Fruit fly (Drosophila melanogaster) whole organism, embryonic: ENCODE data around the gene ppk30.

Experiments used
- B-H1 ChIP-seq: fragments of 200-800 bp; sonication (Bioruptor generic); IDR thresholded peaks from 3 replicates; pipeline ENCODE4 v1.3.6; 2022; ENCODE audit warnings: missing biosample characterization, missing genetic modification characterization
- BEAF-32 ChIP-seq: fragments of 200-800 bp; sonication (Bioruptor generic); optimal IDR thresholded peaks from 3 replicates; lab custom pipeline; 2017; ENCODE audit warnings: missing biosample characterization, missing genetic modification characterization, mild to moderate bottlenecking, moderate library complexity, missing genetic modification reagents
- Bteb2 ChIP-seq: fragments of 200-800 bp; sonication (Bioruptor generic); optimal IDR thresholded peaks from 2 replicates; lab custom pipeline; 2016; ENCODE audit warnings: missing biosample characterization, missing genetic modification characterization
- CG10431 ChIP-seq: fragments of 200-800 bp; sonication (Bioruptor generic); optimal IDR thresholded peaks from 3 replicates; lab custom pipeline; 2018; ENCODE audit warnings: missing biosample characterization, mild to moderate bottlenecking, missing genetic modification characterization
- CG10462 ChIP-seq: fragments of 200-800 bp; sonication (Bioruptor generic); optimal IDR thresholded peaks from 2 replicates; lab custom pipeline; 2016; ENCODE audit warnings: missing biosample characterization, missing genetic modification characterization
- CG11093 ChIP-seq: fragments of 200-800 bp; sonication (Bioruptor generic); IDR thresholded peaks from 3 replicates; pipeline ENCODE4 v1.3.6; 2022; ENCODE audit warnings: missing biosample characterization, missing genetic modification characterization
- CG12104 ChIP-seq: fragments of 200-800 bp; sonication (Bioruptor generic); optimal IDR thresholded peaks from 3 replicates; lab custom pipeline; 2016; ENCODE audit warnings: missing biosample characterization, missing genetic modification characterization
- CG12391 ChIP-seq: fragments of 200-800 bp; sonication (Bioruptor generic); optimal IDR thresholded peaks from 3 replicates; lab custom pipeline; 2018; ENCODE audit warnings: missing biosample characterization, mild to moderate bottlenecking, missing genetic modification characterization, moderate library complexity
- CG14965 ChIP-seq: fragments of 200-800 bp; sonication (Bioruptor generic); optimal IDR thresholded peaks from 2 replicates; lab custom pipeline; 2016; ENCODE audit warnings: missing biosample characterization, missing genetic modification characterization, borderline replicate concordance
- CG15479 ChIP-seq: fragments of 200-800 bp; sonication (Bioruptor generic); optimal IDR thresholded peaks from 3 replicates; lab custom pipeline; 2019; ENCODE audit warnings: missing biosample characterization, mild to moderate bottlenecking, missing genetic modification characterization, moderate library complexity
- CG17328 ChIP-seq: fragments of 200-800 bp; sonication (Bioruptor generic); IDR thresholded peaks from 2 replicates; pipeline ENCODE4 v1.3.6; 2022; ENCODE audit warnings: missing biosample characterization, missing genetic modification characterization
- CG17912 ChIP-seq: fragments of 200-800 bp; sonication (Bioruptor generic); optimal IDR thresholded peaks from 2 replicates; lab custom pipeline; 2018; ENCODE audit warnings: missing biosample characterization, mild to moderate bottlenecking, missing genetic modification characterization
- CG4282 ChIP-seq: fragments of 200-800 bp; sonication (Bioruptor generic); optimal IDR thresholded peaks from 2 replicates; lab custom pipeline; 2016; ENCODE audit warnings: missing biosample characterization, missing genetic modification characterization
- CG6654 ChIP-seq: fragments of 200-800 bp; sonication (Bioruptor generic); optimal IDR thresholded peaks from 2 replicates; lab custom pipeline; 2017; ENCODE audit warnings: missing biosample characterization, mild to moderate bottlenecking, missing genetic modification characterization
- CG6689 ChIP-seq: fragments of 200-800 bp; sonication (Bioruptor generic); IDR thresholded peaks from 2 replicates; pipeline ENCODE4 v1.3.6; 2022; ENCODE audit warnings: missing biosample characterization, missing genetic modification characterization
- CG6791 ChIP-seq: fragments of 200-800 bp; sonication (Bioruptor generic); IDR thresholded peaks from 3 replicates; pipeline ENCODE4 v1.3.6; 2022; ENCODE audit warnings: missing biosample characterization, missing genetic modification characterization; ENCODE audit not compliant: partially characterized antibody
- CG9215 ChIP-seq: fragments of 200-800 bp; sonication (Bioruptor generic); IDR thresholded peaks from 2 replicates; pipeline ENCODE4 v1.3.6; 2022; ENCODE audit warnings: missing biosample characterization, missing genetic modification characterization
- CkIIα-i1 ChIP-seq: fragments of 200-800 bp; sonication (Bioruptor generic); IDR thresholded peaks from 2 replicates; pipeline ENCODE4 v1.3.6; 2022; ENCODE audit warnings: missing biosample characterization, missing genetic modification characterization
- CoRest ChIP-seq: fragments of 200-800 bp; sonication (Bioruptor generic); optimal IDR thresholded peaks from 3 replicates; lab custom pipeline; 2018; ENCODE audit warnings: missing biosample characterization, mild to moderate bottlenecking, missing genetic modification characterization, moderate library complexity
- Elba2 ChIP-seq: fragments of 200-800 bp; sonication (Bioruptor generic); optimal IDR thresholded peaks from 3 replicates; lab custom pipeline; 2016; ENCODE audit warnings: missing biosample characterization, missing genetic modification characterization
- H2.0 ChIP-seq: fragments of 200-800 bp; sonication (Bioruptor generic); IDR thresholded peaks from 2 replicates; pipeline ENCODE4 v1.3.6; 2022; ENCODE audit warnings: missing biosample characterization, missing genetic modification characterization
- Hmr ChIP-seq: fragments of 200-800 bp; sonication (Bioruptor generic); optimal IDR thresholded peaks from 3 replicates; lab custom pipeline; 2017; ENCODE audit warnings: mild to moderate bottlenecking, missing biosample characterization, missing genetic modification reagents, missing genetic modification characterization
- Hr78 ChIP-seq, 2 experiments: fragments of 200-800 bp in 1 of 2; fragments of >200 bp in 1 of 2; sonication (Bioruptor generic) in 1 of 2; optimal IDR thresholded peaks; 2 replicates each; lab custom pipeline; 2017 to 2019; ENCODE audit warnings: missing biosample characterization in 2 of 2, missing genetic modification characterization in 2 of 2, mild to moderate bottlenecking in 1 of 2, moderate library complexity in 1 of 2
- Jarid2 ChIP-seq: fragments of 200-800 bp; sonication (Bioruptor generic); optimal IDR thresholded peaks from 3 replicates; lab custom pipeline; 2017; ENCODE audit warnings: mild to moderate bottlenecking, missing biosample characterization, missing genetic modification reagents, missing genetic modification characterization
- Kr ChIP-seq: fragments of 200-800 bp; sonication (Bioruptor generic); optimal IDR thresholded peaks from 2 replicates; lab custom pipeline; 2017; ENCODE audit warnings: missing biosample characterization, mild to moderate bottlenecking, missing genetic modification characterization
- Lhr ChIP-seq: fragments of 200-800 bp; sonication (Bioruptor generic); optimal IDR thresholded peaks from 3 replicates; lab custom pipeline; 2017; ENCODE audit warnings: mild to moderate bottlenecking, missing biosample characterization, missing genetic modification reagents, missing genetic modification characterization
- Myb ChIP-seq: fragments of 200-800 bp; sonication (Bioruptor generic); optimal IDR thresholded peaks from 2 replicates; lab custom pipeline; 2016; ENCODE audit warnings: missing biosample characterization, missing genetic modification characterization
- Poxn ChIP-seq: fragments of 200-800 bp; sonication (Bioruptor generic); IDR thresholded peaks from 2 replicates; pipeline ENCODE4 v1.3.6; 2022; ENCODE audit warnings: missing biosample characterization, missing genetic modification characterization
- Ravus ChIP-seq: fragments of 200-800 bp; sonication (Bioruptor generic); IDR thresholded peaks from 2 replicates; pipeline ENCODE4 v1.3.6; 2022; ENCODE audit warnings: missing biosample characterization, missing genetic modification characterization
- Ssrp ChIP-seq: fragments of 200-800 bp; sonication (Bioruptor generic); optimal IDR thresholded peaks from 2 replicates; lab custom pipeline; 2018; ENCODE audit warnings: missing biosample characterization, mild to moderate bottlenecking, missing genetic modification characterization, moderate library complexity
- Trl ChIP-seq, 3 experiments: fragments of >200 bp in 2 of 3; fragments of 200-800 bp in 1 of 3; sonication (Bioruptor generic) in 1 of 3; optimal IDR thresholded peaks; 2 replicates in 1 of 3; 3 replicates in 2 of 3; lab custom pipeline; 2016 to 2017; ENCODE audit warnings: missing biosample characterization in 1 of 3, missing genetic modification characterization in 1 of 3
- al ChIP-seq: fragments of 200-800 bp; sonication (Bioruptor generic); IDR thresholded peaks from 2 replicates; pipeline ENCODE4 v1.3.6; 2022; ENCODE audit warnings: missing biosample characterization, missing genetic modification characterization
- bbx ChIP-seq: fragments of 200-800 bp; sonication (Bioruptor generic); IDR thresholded peaks from 2 replicates; pipeline ENCODE4 v1.3.6; 2022; ENCODE audit warnings: missing biosample characterization, missing genetic modification characterization; ENCODE audit not compliant: partially characterized antibody
- cas ChIP-seq: fragments of 200-800 bp; sonication (Bioruptor generic); IDR thresholded peaks from 2 replicates; pipeline ENCODE4 v1.3.6; 2022; ENCODE audit warnings: missing biosample characterization, missing genetic modification characterization
- corto ChIP-seq: fragments of 200-800 bp; sonication (Bioruptor generic); optimal IDR thresholded peaks from 2 replicates; lab custom pipeline; 2016; ENCODE audit warnings: missing biosample characterization, mild to moderate bottlenecking, missing genetic modification characterization, moderate library complexity
- danr ChIP-seq: fragments of 200-800 bp; sonication (Bioruptor generic); IDR thresholded peaks from 2 replicates; pipeline ENCODE4 v1.3.6; 2022; ENCODE audit warnings: missing biosample characterization, missing genetic modification characterization
- emc ChIP-seq: fragments of 200-800 bp; sonication (Bioruptor generic); optimal IDR thresholded peaks from 2 replicates; lab custom pipeline; 2016; ENCODE audit warnings: missing biosample characterization, missing genetic modification characterization
- fru ChIP-seq: fragments of >200 bp; optimal IDR thresholded peaks from 2 replicates; lab custom pipeline; 2017
- hbn ChIP-seq: fragments of 200-800 bp; sonication (Bioruptor generic); IDR thresholded peaks from 2 replicates; pipeline ENCODE4 v1.3.6; 2022; ENCODE audit warnings: missing biosample characterization, missing genetic modification characterization; ENCODE audit not compliant: partially characterized antibody
- knrl ChIP-seq: fragments of 200-800 bp; sonication (Bioruptor generic); IDR thresholded peaks from 3 replicates; pipeline ENCODE4 v1.3.6; 2022; ENCODE audit warnings: missing biosample characterization, missing genetic modification characterization; ENCODE audit not compliant: partially characterized antibody
- pb ChIP-seq: fragments of 200-800 bp; sonication (Bioruptor generic); optimal IDR thresholded peaks from 3 replicates; lab custom pipeline; 2016; ENCODE audit warnings: missing biosample characterization, missing genetic modification characterization
- pho ChIP-seq: fragments of 200-800 bp; sonication (Bioruptor generic); optimal IDR thresholded peaks from 2 replicates; lab custom pipeline; 2016; ENCODE audit warnings: missing biosample characterization, missing genetic modification characterization
- pita ChIP-seq: fragments of 200-800 bp; sonication (Bioruptor generic); optimal IDR thresholded peaks from 2 replicates; lab custom pipeline; 2017; ENCODE audit warnings: missing biosample characterization, mild to moderate bottlenecking, missing genetic modification characterization
- prd ChIP-seq, 3 experiments: fragments of >200 bp in 2 of 3; fragments of 200-800 bp in 1 of 3; sonication (Bioruptor generic) in 1 of 3; optimal IDR thresholded peaks in 2 of 3; IDR thresholded peaks in 1 of 3; 2 replicates in 2 of 3; 3 replicates in 1 of 3; pipeline versions ENCODE4 v1.3.6 to Lab custom; 2017 to 2022; ENCODE audit warnings: missing biosample characterization in 1 of 3, missing genetic modification characterization in 1 of 3
- rib ChIP-seq: fragments of 200-800 bp; sonication (Bioruptor generic); IDR thresholded peaks from 2 replicates; pipeline ENCODE4 v1.3.6; 2022; ENCODE audit warnings: missing biosample characterization, missing genetic modification characterization
- tll ChIP-seq, 2 experiments: fragments of 200-800 bp in 1 of 2; fragments of >200 bp in 1 of 2; sonication (Bioruptor generic) in 1 of 2; optimal IDR thresholded peaks; 2 replicates each; lab custom pipeline; 2017 to 2019; ENCODE audit warnings: missing biosample characterization in 2 of 2, missing genetic modification characterization in 2 of 2, mild to moderate bottlenecking in 1 of 2, moderate library complexity in 1 of 2
- ttk ChIP-seq: fragments of 200-800 bp; sonication (Bioruptor generic); IDR thresholded peaks from 2 replicates; pipeline ENCODE4 v2.1.2; 2022; ENCODE audit warnings: missing biosample characterization, missing genetic modification characterization
- zen ChIP-seq: fragments of 200-800 bp; sonication (Bioruptor generic); optimal IDR thresholded peaks from 3 replicates; lab custom pipeline; 2018; ENCODE audit warnings: missing biosample characterization, mild to moderate bottlenecking, missing genetic modification characterization, moderate library complexity

The ppk30 gene

DNA sequence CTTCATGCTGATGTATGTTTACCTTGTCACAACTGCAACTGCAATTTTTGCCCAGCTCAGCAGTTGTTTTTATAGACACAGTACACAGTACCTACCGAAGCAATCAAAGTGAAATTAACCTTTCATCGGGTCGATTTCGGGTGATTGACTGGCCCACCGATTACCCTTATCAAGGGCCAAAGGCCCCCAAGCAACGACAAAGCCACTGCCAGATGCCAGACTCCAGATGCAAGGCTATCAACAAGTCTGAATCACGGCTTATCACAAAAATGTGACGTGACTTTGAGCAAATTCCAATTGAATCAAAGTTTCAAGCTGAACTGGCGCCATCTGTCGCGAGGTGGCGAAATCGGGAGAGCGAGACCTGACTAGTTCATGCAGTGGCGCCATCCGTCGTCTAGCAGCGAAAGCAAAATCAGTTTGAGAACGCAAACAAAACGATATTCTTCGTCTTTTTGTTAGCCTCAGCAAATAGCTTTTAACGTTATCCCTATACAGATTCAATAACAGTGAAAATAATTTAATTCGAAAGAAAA lies 47.9 kb downstream of the ppk30 start, which contains the start of gene Obp99b (continued):
- TF ChIP-seq CG6689 (GFP tag; lab: Robert Waterston, UW) = peak; percentile 76
- no peak for TF ChIP-seq Bteb2 (GFP tag; lab: Kevin White, UChicago)
- TF ChIP-seq Jarid2 (GFP tag; lab: Kevin White, UChicago) = peak; percentile 73
- peak; percentile 90 for TF ChIP-seq CG17912
- TF ChIP-seq CG12391 (tag; lab: Kevin White, UChicago) = peak; percentile 29
- no peak for TF ChIP-seq pho (GFP tag; lab: Kevin White, UChicago)
- peak; percentile 49 for TF ChIP-seq CG9215
- no peak for TF ChIP-seq CG6791 (GFP tag; lab: Robert Waterston, UW)
- TF ChIP-seq Elba2 (GFP tag; lab: Kevin White, UChicago) = peak; percentile 62
- peak; percentile 77 for TF ChIP-seq H2.0 (GFP tag; lab: Robert Waterston, UW)
- TF ChIP-seq prd (optimal IDR thresholded peaks at IDR 0.05; lab: Kevin White, UChicago) = no peak
- TF ChIP-seq prd (GFP tag; IDR thresholded peaks at IDR 0.05; lab: Robert Waterston, UW) = peak; percentile 77
- no peak for TF ChIP-seq knrl (GFP tag; lab: Robert Waterston, UW)
- no peak for TF ChIP-seq hbn (GFP tag; lab: Robert Waterston, UW)
- no peak for TF ChIP-seq bbx

DNA sequence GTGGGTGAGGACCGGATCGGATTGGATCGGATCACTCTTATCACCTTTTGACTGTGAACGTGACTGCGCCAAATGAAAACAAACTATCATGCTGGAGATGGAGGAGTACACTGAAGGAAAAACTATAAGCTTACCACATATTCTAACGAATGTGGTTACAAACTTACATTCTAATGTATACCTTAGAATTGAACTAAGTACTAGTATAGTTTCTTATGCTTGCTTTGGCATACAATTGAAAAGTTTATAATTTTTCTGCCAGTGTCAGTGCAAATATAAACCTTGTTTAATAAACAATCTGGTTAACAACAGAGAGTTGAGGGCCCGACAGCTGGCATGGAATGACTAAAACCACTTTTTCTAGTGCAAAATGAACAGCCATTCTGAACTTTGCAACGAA lies 48.6 kb downstream of the ppk30 start:
- TF ChIP-seq Hr78 (GFP tag; optimal IDR thresholded peaks at IDR 0.05; lab: Kevin White, UChicago) (peak in 1 of 2 experiments; percentile 31), cas (GFP tag; lab: Robert Waterston, UW) (no peak), BEAF-32 (GFP tag; lab: Kevin White, UChicago) (no peak), CG10431 (GFP tag; lab: Kevin White, UChicago) (no peak), rib (no peak), B-H1 (no peak), emc (GFP tag; lab: Kevin White, UChicago) (no peak), CG15479 (GFP tag; lab: Kevin White, UChicago) (no peak), ttk (peak; percentile 64), Ravus (GFP tag; lab: Robert Waterston, UW) (no peak), Lhr (GFP tag; lab: Kevin White, UChicago) (no peak), Trl (optimal IDR thresholded peaks at IDR 0.05; lab: Kevin White, UChicago) (no peak), Trl (GFP tag; optimal IDR thresholded peaks at IDR 0.05; lab: Kevin White, UChicago) (no peak), Poxn (GFP tag; lab: Robert Waterston, UW) (no peak), corto (GFP tag; lab: Kevin White, UChicago) (no peak), danr (GFP tag; lab: Robert Waterston, UW) (no peak), tll (GFP tag; optimal IDR thresholded peaks at IDR 0.05; lab: Kevin White, UChicago) (no peak), CG4282 (no peak), pb (GFP tag; lab: Kevin White, UChicago) (no peak), fru (lab: Kevin White, UChicago) (no peak), al (GFP tag; lab: Robert Waterston, UW) (no peak), Hmr (GFP tag; lab: Kevin White, UChicago) (no peak), CG14965 (GFP tag; lab: Kevin White, UChicago) (no peak), CG6654 (GFP tag; lab: Kevin White, UChicago) (no peak), CG11093 (GFP tag; lab: Robert Waterston, UW) (no peak), Myb (GFP tag; lab: Kevin White, UChicago) (no peak), pita (GFP tag; lab: Kevin White, UChicago) (no peak), Kr (GFP tag; lab: Kevin White, UChicago) (no peak), CoRest (tag; lab: Kevin White, UChicago) (peak; percentile 6), Ssrp (tag; lab: Kevin White, UChicago) (peak; percentile 48), CG17328 (GFP tag; lab: Robert Waterston, UW) (no peak), CG12104 (GFP tag; lab: Kevin White, UChicago) (no peak), zen (no peak), CkIIα-i1 (GFP tag; lab: Robert Waterston, UW) (no peak), prd (optimal IDR thresholded peaks at IDR 0.05; lab: Kevin White, UChicago) (no peak), prd (GFP tag; IDR thresholded peaks at IDR 0.05; lab: Robert Waterston, UW) (peak; percentile 31; the same call in 1 of the 3 replicates), CG10462 (no peak)
